Fruit fly (Drosophila melanogaster) whole organism, embryonic: ENCODE data around the gene CG14721.

Source experiments
- B-H2 ChIP-seq: fragments of 200-800 bp; sonication (Bioruptor generic); optimal IDR thresholded peaks from 2 replicates; lab custom pipeline; 2018; ENCODE audit warnings: missing biosample characterization, mild to moderate bottlenecking, missing genetic modification characterization
- CG10147 ChIP-seq: fragments of 200-800 bp; sonication (Bioruptor generic); optimal IDR thresholded peaks from 2 replicates; lab custom pipeline; 2019; ENCODE audit warnings: missing biosample characterization, mild to moderate bottlenecking, missing genetic modification characterization, moderate library complexity
- CG12219 ChIP-seq: fragments of 200-800 bp; sonication (Bioruptor generic); optimal IDR thresholded peaks from 3 replicates; lab custom pipeline; 2018; ENCODE audit warnings: missing biosample characterization, mild to moderate bottlenecking, missing genetic modification characterization
- CG12769 ChIP-seq: fragments of 200-800 bp; sonication (Bioruptor generic); optimal IDR thresholded peaks from 2 replicates; lab custom pipeline; 2019; ENCODE audit warnings: missing biosample characterization, mild to moderate bottlenecking, missing genetic modification characterization, moderate library complexity
- CG13287 ChIP-seq: fragments of 200-800 bp; sonication (Bioruptor generic); IDR thresholded peaks from 2 replicates; pipeline ENCODE4 v1.3.6; 2022; ENCODE audit warnings: missing biosample characterization, missing genetic modification characterization; ENCODE audit not compliant: partially characterized antibody
- CG13424 ChIP-seq: fragments of 200-800 bp; sonication (Bioruptor generic); optimal IDR thresholded peaks from 2 replicates; lab custom pipeline; 2019; ENCODE audit warnings: missing biosample characterization, mild to moderate bottlenecking, missing genetic modification characterization, moderate library complexity
- CG15514 ChIP-seq: fragments of 200-800 bp; sonication (Bioruptor generic); optimal IDR thresholded peaks from 3 replicates; lab custom pipeline; 2017; ENCODE audit warnings: missing biosample characterization, missing genetic modification characterization, mild to moderate bottlenecking, moderate library complexity, missing genetic modification reagents
- CG2202 ChIP-seq: fragments of 200-800 bp; sonication (Bioruptor generic); optimal IDR thresholded peaks from 2 replicates; lab custom pipeline; 2018; ENCODE audit warnings: missing biosample characterization, mild to moderate bottlenecking, missing genetic modification characterization
- CG2875 ChIP-seq: fragments of 200-800 bp; sonication (Bioruptor generic); optimal IDR thresholded peaks from 2 replicates; lab custom pipeline; 2017; ENCODE audit warnings: missing biosample characterization, mild to moderate bottlenecking, missing genetic modification characterization, missing genetic modification reagents
- CG2889 ChIP-seq: fragments of 200-800 bp; sonication (Bioruptor generic); IDR thresholded peaks from 3 replicates; pipeline ENCODE4 v1.3.6; 2022; ENCODE audit warnings: missing biosample characterization, missing genetic modification characterization
- CG31365 ChIP-seq: fragments of 200-800 bp; sonication (Bioruptor generic); optimal IDR thresholded peaks from 2 replicates; lab custom pipeline; 2018; ENCODE audit warnings: missing biosample characterization, mild to moderate bottlenecking, missing genetic modification characterization
- CG32767 ChIP-seq: fragments of 200-800 bp; sonication (Bioruptor generic); IDR thresholded peaks from 2 replicates; pipeline ENCODE4 v1.3.6; 2022; ENCODE audit warnings: missing biosample characterization, missing genetic modification characterization
- CG34376 ChIP-seq: fragments of 200-800 bp; sonication (Bioruptor generic); optimal IDR thresholded peaks from 2 replicates; lab custom pipeline; 2018; ENCODE audit warnings: missing biosample characterization, mild to moderate bottlenecking, missing genetic modification characterization
- CG3847 ChIP-seq: fragments of 200-800 bp; sonication (Bioruptor generic); IDR thresholded peaks from 2 replicates; pipeline ENCODE4 v1.3.6; 2022; ENCODE audit warnings: missing biosample characterization, missing genetic modification characterization
- CG4820 ChIP-seq: fragments of 200-800 bp; sonication (Bioruptor generic); optimal IDR thresholded peaks from 3 replicates; lab custom pipeline; 2016; ENCODE audit warnings: missing biosample characterization, missing genetic modification characterization
- CG6683 ChIP-seq: fragments of 200-800 bp; sonication (Bioruptor generic); optimal IDR thresholded peaks from 2 replicates; lab custom pipeline; 2017; ENCODE audit warnings: missing biosample characterization, mild to moderate bottlenecking, missing genetic modification characterization, missing genetic modification reagents
- CG6791 ChIP-seq: fragments of 200-800 bp; sonication (Bioruptor generic); IDR thresholded peaks from 3 replicates; pipeline ENCODE4 v1.3.6; 2022; ENCODE audit warnings: missing biosample characterization, missing genetic modification characterization; ENCODE audit not compliant: partially characterized antibody
- CG7786 ChIP-seq: fragments of 200-800 bp; sonication (Bioruptor generic); optimal IDR thresholded peaks from 2 replicates; lab custom pipeline; 2016; ENCODE audit warnings: missing biosample characterization, missing genetic modification characterization
- CG8290 ChIP-seq, 3 experiments: fragments of 200-800 bp; sonication (Bioruptor generic); optimal IDR thresholded peaks; 2 replicates each; lab custom pipeline; 2016 to 2019; ENCODE audit warnings: missing biosample characterization in 3 of 3, missing genetic modification characterization in 3 of 3, mild to moderate bottlenecking in 2 of 3, moderate library complexity in 1 of 3
- CG8924 ChIP-seq: fragments of 200-800 bp; optimal IDR thresholded peaks from 3 replicates; lab custom pipeline; 2019; ENCODE audit warnings: missing biosample characterization, mild to moderate bottlenecking, missing genetic modification characterization, moderate library complexity
- CG9932 ChIP-seq: fragments of 200-800 bp; sonication (Bioruptor generic); IDR thresholded peaks from 2 replicates; pipeline ENCODE4 v1.3.6; 2022; ENCODE audit warnings: missing biosample characterization, missing genetic modification characterization
- CHES-1-like ChIP-seq: fragments of 200-800 bp; sonication (Bioruptor generic); optimal IDR thresholded peaks from 2 replicates; lab custom pipeline; 2016; ENCODE audit warnings: missing biosample characterization, missing genetic modification characterization
- D19A ChIP-seq: fragments of 200-800 bp; optimal IDR thresholded peaks from 3 replicates; lab custom pipeline; 2019; ENCODE audit warnings: missing biosample characterization, mild to moderate bottlenecking, missing genetic modification characterization, moderate library complexity
- Deaf1 ChIP-seq: fragments of 200-800 bp; optimal IDR thresholded peaks from 3 replicates; lab custom pipeline; 2019; ENCODE audit warnings: missing biosample characterization, mild to moderate bottlenecking, missing genetic modification characterization, moderate library complexity
- Dip3 ChIP-seq: fragments of 200-800 bp; sonication (Bioruptor generic); optimal IDR thresholded peaks from 3 replicates; lab custom pipeline; 2016; ENCODE audit warnings: missing biosample characterization, missing genetic modification characterization
- GATAe ChIP-seq: fragments of 200-800 bp; sonication (Bioruptor generic); conservative IDR thresholded peaks from 2 replicates; pipeline ENCODE4 v1.3.6; 2022; ENCODE audit warnings: missing biosample characterization, missing genetic modification characterization
- Hmx ChIP-seq: fragments of 200-800 bp; sonication (Bioruptor generic); optimal IDR thresholded peaks from 2 replicates; lab custom pipeline; 2016; ENCODE audit warnings: missing biosample characterization, missing genetic modification characterization
- Jarid2 ChIP-seq: fragments of 200-800 bp; sonication (Bioruptor generic); optimal IDR thresholded peaks from 3 replicates; lab custom pipeline; 2017; ENCODE audit warnings: mild to moderate bottlenecking, missing biosample characterization, missing genetic modification reagents, missing genetic modification characterization
- Lpt ChIP-seq: fragments of >200 bp; optimal IDR thresholded peaks from 2 replicates; lab custom pipeline; 2018; ENCODE audit warnings: missing biosample characterization, missing genetic modification characterization
- Max ChIP-seq: fragments of 200-800 bp; sonication (Bioruptor generic); optimal IDR thresholded peaks from 2 replicates; lab custom pipeline; 2016; ENCODE audit warnings: missing biosample characterization, mild to moderate bottlenecking, missing genetic modification characterization
- Spps ChIP-seq: fragments of 200-800 bp; sonication (Bioruptor generic); optimal IDR thresholded peaks from 2 replicates; lab custom pipeline; 2018; ENCODE audit warnings: missing biosample characterization, mild to moderate bottlenecking, missing genetic modification characterization
- ac ChIP-seq: fragments of 200-800 bp; sonication (Bioruptor generic); optimal IDR thresholded peaks from 3 replicates; lab custom pipeline; 2017; ENCODE audit warnings: missing biosample characterization, mild to moderate bottlenecking, missing genetic modification characterization
- amos ChIP-seq: fragments of 200-800 bp; sonication (Bioruptor generic); IDR thresholded peaks from 2 replicates; pipeline ENCODE4 v1.3.6; 2022; ENCODE audit warnings: missing biosample characterization, missing genetic modification characterization; ENCODE audit not compliant: partially characterized antibody
- bbx ChIP-seq: fragments of 200-800 bp; sonication (Bioruptor generic); IDR thresholded peaks from 2 replicates; pipeline ENCODE4 v1.3.6; 2022; ENCODE audit warnings: missing biosample characterization, missing genetic modification characterization; ENCODE audit not compliant: partially characterized antibody
- ci ChIP-seq: fragments of 200-800 bp; sonication (Bioruptor generic); IDR thresholded peaks from 3 replicates; pipeline ENCODE4 v1.3.6; 2022; ENCODE audit warnings: missing biosample characterization, missing genetic modification characterization
- crol ChIP-seq: fragments of 200-800 bp; sonication (Bioruptor generic); IDR thresholded peaks from 2 replicates; pipeline ENCODE4 v1.3.6; 2022; ENCODE audit warnings: missing biosample characterization, missing genetic modification characterization
- gfzf ChIP-seq: fragments of 200-800 bp; sonication (Bioruptor generic); optimal IDR thresholded peaks from 2 replicates; lab custom pipeline; 2016; ENCODE audit warnings: missing biosample characterization, mild to moderate bottlenecking, missing genetic modification characterization, moderate library complexity
- gsb ChIP-seq: fragments of 200-800 bp; sonication (Bioruptor generic); IDR thresholded peaks from 2 replicates; pipeline ENCODE4 v1.3.6; 2022; ENCODE audit warnings: missing biosample characterization, missing genetic modification characterization
- nerfin-1 ChIP-seq: fragments of 200-800 bp; sonication (Bioruptor generic); optimal IDR thresholded peaks from 3 replicates; lab custom pipeline; 2019; ENCODE audit warnings: missing biosample characterization, mild to moderate bottlenecking, missing genetic modification characterization, moderate library complexity
- p53 ChIP-seq: fragments of 200-800 bp; sonication (Bioruptor generic); optimal IDR thresholded peaks from 2 replicates; lab custom pipeline; 2016; ENCODE audit warnings: missing biosample characterization, missing genetic modification characterization
- pzg ChIP-seq: fragments of 200-800 bp; sonication (Bioruptor generic); optimal IDR thresholded peaks from 3 replicates; lab custom pipeline; 2018; ENCODE audit warnings: missing biosample characterization, mild to moderate bottlenecking, missing genetic modification characterization, moderate library complexity
- run ChIP-seq: fragments of 200-800 bp; sonication (Bioruptor generic); optimal IDR thresholded peaks from 3 replicates; lab custom pipeline; 2018; ENCODE audit warnings: missing biosample characterization, mild to moderate bottlenecking, missing genetic modification characterization
- salm ChIP-seq: fragments of 200-800 bp; sonication (Bioruptor generic); optimal IDR thresholded peaks from 2 replicates; lab custom pipeline; 2018; ENCODE audit warnings: missing biosample characterization, mild to moderate bottlenecking, missing genetic modification characterization
- sc ChIP-seq, 3 experiments: fragments of >200 bp in 2 of 3; fragments of 200-800 bp in 1 of 3; sonication (Bioruptor generic) in 1 of 3; optimal IDR thresholded peaks; 2 replicates in 2 of 3; 3 replicates in 1 of 3; lab custom pipeline; 2017; ENCODE audit warnings: mild to moderate bottlenecking in 1 of 3, missing biosample characterization in 1 of 3, missing genetic modification characterization in 1 of 3, missing genetic modification reagents in 1 of 3
- slbo ChIP-seq: fragments of 200-800 bp; sonication (Bioruptor generic); IDR thresholded peaks from 2 replicates; pipeline ENCODE4 v1.3.6; 2022; ENCODE audit warnings: missing biosample characterization, missing genetic modification characterization
- sug ChIP-seq: fragments of 200-800 bp; optimal IDR thresholded peaks from 2 replicates; lab custom pipeline; 2019; ENCODE audit warnings: missing biosample characterization, mild to moderate bottlenecking, missing genetic modification characterization, moderate library complexity
- unpg ChIP-seq: fragments of 200-800 bp; sonication (Bioruptor generic); optimal IDR thresholded peaks from 3 replicates; lab custom pipeline; 2018; ENCODE audit warnings: missing biosample characterization, mild to moderate bottlenecking, missing genetic modification characterization, moderate library complexity

Gene CG14721

DNA sequence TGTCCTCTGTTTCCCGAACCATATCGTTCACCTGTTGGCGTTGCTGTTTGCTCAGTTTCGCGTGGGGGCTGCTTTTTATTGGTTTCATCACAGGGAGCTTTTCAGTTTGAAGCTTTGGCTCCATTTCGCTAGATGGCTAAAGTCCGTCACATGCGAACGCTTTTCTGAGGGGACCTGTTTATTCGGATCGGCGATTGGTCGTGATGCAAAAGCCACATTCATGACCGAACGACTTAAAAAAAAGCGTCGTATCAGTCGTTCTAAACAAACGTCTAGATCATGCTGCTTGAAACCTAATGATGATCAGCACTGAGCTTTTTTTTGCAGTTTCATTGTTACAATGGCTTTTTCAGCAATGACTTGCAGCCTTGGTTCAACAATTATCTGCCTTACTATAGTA is 45.3 kb upstream of the CG14721 start, which contains the start of gene CG6908 (continued):
- no peak for TF ChIP-seq unpg (GFP tag; lab: Kevin White, UChicago)
- TF ChIP-seq Deaf1 = peak; percentile 68
- peak; percentile 33; the same call in 1 of the 2 replicates for TF ChIP-seq slbo (GFP tag; lab: Robert Waterston, UW)
- TF ChIP-seq ac (GFP tag; lab: Kevin White, UChicago) = no peak
- no peak for TF ChIP-seq CG8290 (GFP tag; optimal IDR thresholded peaks at IDR 0.05; lab: Kevin White, UChicago)
- peak in 1 of 2 experiments; percentile 7 for TF ChIP-seq CG8290 (tag; optimal IDR thresholded peaks at IDR 0.05; lab: Kevin White, UChicago)
- TF ChIP-seq nerfin-1 (tag; lab: Kevin White, UChicago) = no peak
- TF ChIP-seq B-H2 (GFP tag; lab: Kevin White, UChicago) = peak; percentile 71
- TF ChIP-seq CG6683 (GFP tag; lab: Kevin White, UChicago) = no peak
- TF ChIP-seq ci (GFP tag; lab: Robert Waterston, UW) = peak; percentile 39; the same call in 2 of the 3 replicates
- TF ChIP-seq CG32767 (GFP tag; lab: Robert Waterston, UW) = no peak
- TF ChIP-seq p53 (GFP tag; lab: Kevin White, UChicago) = no peak
- TF ChIP-seq CG6791 (GFP tag; lab: Robert Waterston, UW) = no peak
- no peak for TF ChIP-seq sc (optimal IDR thresholded peaks at IDR 0.05; lab: Kevin White, UChicago)
- TF ChIP-seq sc (GFP tag; optimal IDR thresholded peaks at IDR 0.05; lab: Kevin White, UChicago) = no peak
- TF ChIP-seq CG8924 (tag; lab: Kevin White, UChicago) = no peak
- peak; percentile 2 for TF ChIP-seq CHES-1-like
- TF ChIP-seq CG34376 (GFP tag; lab: Kevin White, UChicago) = peak; percentile 46
- no peak for TF ChIP-seq Spps (tag; lab: Kevin White, UChicago)
- TF ChIP-seq CG15514 (GFP tag; lab: Kevin White, UChicago) = peak; percentile 5

DNA sequence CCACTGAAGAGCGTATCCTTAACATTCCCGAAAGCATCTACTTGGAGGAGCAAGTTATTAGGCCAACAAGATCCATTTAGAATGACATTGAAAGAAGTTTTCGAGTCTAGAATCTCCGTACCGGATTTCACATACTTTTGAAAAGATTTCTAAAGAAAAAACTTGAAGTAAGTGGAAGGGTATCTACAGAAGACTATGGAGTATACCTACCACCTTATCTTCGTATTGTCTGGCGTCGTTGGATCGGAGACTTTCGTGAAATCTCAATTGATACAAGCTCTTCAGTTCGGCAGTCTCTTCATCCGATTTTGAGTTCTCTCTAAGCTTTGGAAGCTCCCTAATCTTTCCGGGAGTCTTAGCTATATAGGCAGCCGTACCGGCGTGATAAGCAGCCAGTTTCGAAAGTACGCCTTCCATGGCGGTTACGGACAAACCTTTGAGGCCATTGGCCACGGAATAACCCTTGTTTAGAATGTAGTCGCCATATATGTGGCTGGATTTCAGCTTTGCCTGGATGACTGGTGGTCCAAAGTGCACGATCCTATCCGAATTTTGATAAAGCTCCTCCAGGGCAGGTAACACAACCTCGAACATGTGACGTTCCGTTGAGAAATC is 44.3 kb upstream of the CG14721 start:
- TF ChIP-seq sug (tag; lab: Kevin White, UChicago) (peak; percentile 37), GATAe (peak; percentile 61; the same call in 1 of the 2 replicates), crol (GFP tag; lab: Robert Waterston, UW) (no peak), Jarid2 (GFP tag; lab: Kevin White, UChicago) (peak; percentile 24), CG2889 (GFP tag; lab: Robert Waterston, UW) (no peak), Lpt (no peak), gfzf (no peak), pzg (GFP tag; lab: Kevin White, UChicago) (no peak), bbx (GFP tag; lab: Robert Waterston, UW) (no peak), CG3847 (GFP tag; lab: Robert Waterston, UW) (no peak), CG10147 (GFP tag; lab: Kevin White, UChicago) (no peak), CG13424 (tag; lab: Kevin White, UChicago) (no peak), CG31365 (tag; lab: Kevin White, UChicago) (no peak), Deaf1 (peak; percentile 82), Dip3 (no peak), run (tag; lab: Kevin White, UChicago) (no peak), CG12769 (tag; lab: Kevin White, UChicago) (peak; percentile 60), amos (GFP tag; lab: Robert Waterston, UW) (no peak), CG4820 (no peak), CG9932 (GFP tag; lab: Robert Waterston, UW) (peak; percentile 15; the same call in 1 of the 2 replicates), gsb (GFP tag; lab: Robert Waterston, UW) (no peak), Hmx (GFP tag; lab: Kevin White, UChicago) (no peak), Max (no peak), CG13287 (GFP tag; lab: Robert Waterston, UW) (0 out of 2 replicates have a peak, but pooled peaks have one; percentile 13), CG2202 (tag; lab: Kevin White, UChicago) (no peak), salm (no peak), D19A (peak; percentile 82), CG12219 (no peak), CG2875 (GFP tag; lab: Kevin White, UChicago) (no peak), CG7786 (no peak)
